Worm (Caenorhabditis elegans): ENCODE data around the gene aka-1.

ce11 chrII:7521420-7521819 lies 43.1 kb upstream of the aka-1 start:
- TF ChIP-seq odd-2 (tag; optimal IDR thresholded peaks at IDR 0.05) (no peak), sox-4 (tag; optimal IDR thresholded peaks at IDR 0.05) (no peak), F13H6.1 (tag; optimal IDR thresholded peaks at IDR 0.05) (no peak), Y22D7AL.16 (tag; optimal IDR thresholded peaks at IDR 0.05) (no peak), dmd-4 (tag; optimal IDR thresholded peaks at IDR 0.05; ENCODE audit: borderline replicate concordance) (no peak), ceh-18 (tag; optimal IDR thresholded peaks at IDR 0.05) (no peak), ttx-3 (tag; optimal IDR thresholded peaks at IDR 0.05) (no peak), ama-1 (optimal IDR thresholded peaks at IDR 0.05) (no peak), nhr-11 (tag; optimal IDR thresholded peaks at IDR 0.05) (no peak)
